Worm (Caenorhabditis elegans) whole organism, L4 larva: ENCODE measurements around the gene K10C2.2.

Experiments
- T20F7.1 ChIP-seq: fragments of 200-800 bp; sonication (Bioruptor generic); optimal IDR thresholded peaks from 2 replicates; lab custom pipeline; 2018; ENCODE audit warnings: mild to moderate bottlenecking, missing genetic modification characterization, missing compliant biosample characterization
- ZK546.5 ChIP-seq, 2 experiments: sonication (generic microtip); optimal IDR thresholded peaks; 2 replicates each; lab custom pipeline; 2017; ENCODE audit warnings: missing biosample characterization in 2 of 2, missing genetic modification characterization in 2 of 2
- ceh-28 ChIP-seq: fragments of 150-350 bp; optimal IDR thresholded peaks from 2 replicates; lab custom pipeline; 2014; ENCODE audit warnings: missing biosample characterization, missing genetic modification reagents, missing genetic modification characterization
- ces-1 ChIP-seq: fragments of 150-350 bp; sonication (generic microtip); optimal IDR thresholded peaks from 4 replicates; lab custom pipeline; 2014; ENCODE audit warnings: missing biosample characterization, missing genetic modification reagents, missing genetic modification characterization
- lir-3 ChIP-seq: sonication (generic microtip); optimal IDR thresholded peaks from 2 replicates; lab custom pipeline; 2016; ENCODE audit warnings: mild to moderate bottlenecking, missing genetic modification characterization, missing compliant biosample characterization
- skn-1 ChIP-seq: fragments of 150-350 bp; optimal IDR thresholded peaks from 2 replicates; lab custom pipeline; 2014; ENCODE audit warnings: missing biosample characterization, missing genetic modification characterization
- unc-130 ChIP-seq: sonication (generic microtip); optimal IDR thresholded peaks from 2 replicates; lab custom pipeline; 2016; ENCODE audit warnings: missing genetic modification reagents, missing genetic modification characterization, missing compliant biosample characterization

ce11 chrX:6384537-6384936 is 49.1 kb downstream of the K10C2.2 start:
- no peak for TF ChIP-seq skn-1 (tag; lab: Kevin White, UChicago)
- no peak for TF ChIP-seq lir-3 (tag; lab: Kevin White, UChicago)
- no peak for TF ChIP-seq ceh-28 (tag; lab: Kevin White, UChicago)
- TF ChIP-seq ces-1 (GFP tag; lab: Kevin White, UChicago): no peak
- TF ChIP-seq T20F7.1 (GFP tag; lab: Kevin White, UChicago): no peak
- no peak for TF ChIP-seq unc-130 (GFP tag; lab: Kevin White, UChicago)
- TF ChIP-seq ZK546.5 (tag; optimal IDR thresholded peaks at IDR 0.05; lab: Kevin White, UChicago): no peak
